Worm (Caenorhabditis elegans): ENCODE measurements around the gene tofu-2.

- TF ChIP-seq lin-40 (tag; optimal IDR thresholded peaks at IDR 0.05) (no peak), ama-1 (optimal IDR thresholded peaks at IDR 0.05) (no peak), ama-1 (GFP tag; optimal IDR thresholded peaks at IDR 0.05) (no peak), ztf-18 (tag; optimal IDR thresholded peaks at IDR 0.05) (no peak), snpc-4 (GFP tag; optimal IDR thresholded peaks at IDR 0.05) (no peak), snpc-4 (tag; optimal IDR thresholded peaks at IDR 0.05) (no peak), hsf-1 (GFP tag; IDR thresholded peaks at IDR 0.05) (no peak), Y53G8AR.9 (GFP tag; conservative IDR thresholded peaks at IDR 0.05) (no peak), dpl-1 (GFP tag; optimal IDR thresholded peaks at IDR 0.05) (no peak), ztf-3 (GFP tag; optimal IDR thresholded peaks at IDR 0.05) (no peak), efl-1 (GFP tag; optimal IDR thresholded peaks at IDR 0.05) (no peak), pha-4 (tag; optimal IDR thresholded peaks at IDR 0.05) (no peak), hrde-1 (tag; optimal IDR thresholded peaks at IDR 0.05; ENCODE audit: borderline replicate concordance) (no peak)
These were observed 5.0 kb downstream of the tofu-2 start, which contains the start of gene F20A1.2 for ce11 chrV:7046005-7046404.

All from whole organism, young adult.